Fruit fly (Drosophila melanogaster): ENCODE results near the gene CG13950.

The CG13950 gene

dm6 chr2L:856690-857488 lies 3.1 kb upstream of the CG13950 start (continued):
- TF ChIP-seq ro (GFP tag; IDR thresholded peaks at IDR 0.05), result peak; percentile 44; the same call in 1 of the 2 replicates
- peak; percentile 89 for TF ChIP-seq ken (GFP tag; IDR thresholded peaks at IDR 0.05)
- TF ChIP-seq mld (GFP tag; IDR thresholded peaks at IDR 0.05; ENCODE audit: partially characterized antibody), result no peak
- TF ChIP-seq Gug (GFP tag; IDR thresholded peaks at IDR 0.05), result peak; percentile 85
- TF ChIP-seq Xrp1 (GFP tag; IDR thresholded peaks at IDR 0.05), result peak; percentile 93
- TF ChIP-seq oc (tag; optimal IDR thresholded peaks at IDR 0.05), result peak; percentile 84
- peak; percentile 11 for TF ChIP-seq fd3F (GFP tag; optimal IDR thresholded peaks at IDR 0.05)
- TF ChIP-seq Hand (GFP tag; optimal IDR thresholded peaks at IDR 0.05), result no peak
- TF ChIP-seq ATbp (GFP tag; optimal IDR thresholded peaks at IDR 0.05), result peak; percentile 85
- TF ChIP-seq CG16863 (GFP tag; optimal IDR thresholded peaks at IDR 0.05), result peak; percentile 84
- no peak for TF ChIP-seq HLHmδ (GFP tag; optimal IDR thresholded peaks at IDR 0.05)
- peak; percentile 50 for TF ChIP-seq Myb (GFP tag; optimal IDR thresholded peaks at IDR 0.05)
- TF ChIP-seq CG12219 (GFP tag; optimal IDR thresholded peaks at IDR 0.05), result peak; percentile 82
- TF ChIP-seq trem (tag; optimal IDR thresholded peaks at IDR 0.05), result peak; percentile 63
- TF ChIP-seq CG10366 (GFP tag; IDR thresholded peaks at IDR 0.05), result peak; percentile 90
- TF ChIP-seq CG7556 (GFP tag; optimal IDR thresholded peaks at IDR 0.05), result peak; percentile 64
- TF ChIP-seq CG4617 (GFP tag; optimal IDR thresholded peaks at IDR 0.05; ENCODE audit: borderline replicate concordance), result peak; percentile 31
- TF ChIP-seq CG4707 (GFP tag; optimal IDR thresholded peaks at IDR 0.05), result peak; percentile 64
- no peak for TF ChIP-seq hbn (GFP tag; IDR thresholded peaks at IDR 0.05; ENCODE audit: partially characterized antibody)
- no peak for TF ChIP-seq Kr (GFP tag; optimal IDR thresholded peaks at IDR 0.05)
- TF ChIP-seq CG1024 (GFP tag; IDR thresholded peaks at IDR 0.05), result peak; percentile 71
- no peak for TF ChIP-seq CG2889 (GFP tag; IDR thresholded peaks at IDR 0.05)
- TF ChIP-seq dati (GFP tag; IDR thresholded peaks at IDR 0.05), result peak; percentile 54; the same call in 1 of the 2 replicates
- TF ChIP-seq CG13123 (GFP tag; optimal IDR thresholded peaks at IDR 0.05), result peak; percentile 44
- no peak for TF ChIP-seq br (optimal IDR thresholded peaks at IDR 0.05)
- no peak for TF ChIP-seq zf30C (GFP tag; optimal IDR thresholded peaks at IDR 0.05)
- TF ChIP-seq gt (GFP tag; IDR thresholded peaks at IDR 0.05), result peak; percentile 68
- peak; percentile 71 for TF ChIP-seq Gsc (GFP tag; IDR thresholded peaks at IDR 0.05)
- TF ChIP-seq zfh2 (GFP tag; optimal IDR thresholded peaks at IDR 0.05), result peak; percentile 18
- peak; percentile 76 for TF ChIP-seq CG4424 (GFP tag; optimal IDR thresholded peaks at IDR 0.05)
- peak; percentile 78; the same call in 1 of the 2 replicates for TF ChIP-seq danr (GFP tag; IDR thresholded peaks at IDR 0.05)
- TF ChIP-seq CG15073 (GFP tag; optimal IDR thresholded peaks at IDR 0.05), result no peak
- TF ChIP-seq HLH54F (GFP tag; optimal IDR thresholded peaks at IDR 0.05), result peak; percentile 38
- peak; percentile 79 for TF ChIP-seq phol (tag; optimal IDR thresholded peaks at IDR 0.05)
- TF ChIP-seq H15 (GFP tag; IDR thresholded peaks at IDR 0.05), result peak; percentile 85
- TF ChIP-seq Eip74EF (GFP tag; optimal IDR thresholded peaks at IDR 0.05), result peak in 1 of 2 experiments; percentile 77
- TF ChIP-seq cwo (GFP tag; optimal IDR thresholded peaks at IDR 0.05), result peak; percentile 65
- TF ChIP-seq Sry-β (GFP tag; optimal IDR thresholded peaks at IDR 0.05), result peak; percentile 41
- peak; percentile 81 for TF ChIP-seq CG30431 (GFP tag; optimal IDR thresholded peaks at IDR 0.05)
- peak; percentile 22 for TF ChIP-seq fu2 (GFP tag; optimal IDR thresholded peaks at IDR 0.05)
- TF ChIP-seq vfl (GFP tag; optimal IDR thresholded peaks at IDR 0.05), result peak; percentile 38
- peak; percentile 63 for TF ChIP-seq CG8944 (GFP tag; optimal IDR thresholded peaks at IDR 0.05)
- no peak for TF ChIP-seq TFAM (GFP tag; optimal IDR thresholded peaks at IDR 0.05)
- no peak for TF ChIP-seq Tbp (GFP tag; optimal IDR thresholded peaks at IDR 0.05)
- peak; percentile 63 for TF ChIP-seq zen (tag; optimal IDR thresholded peaks at IDR 0.05)
- peak; percentile 76 for TF ChIP-seq Rfx (GFP tag; IDR thresholded peaks at IDR 0.05)
- peak; percentile 29 for TF ChIP-seq CG10274 (GFP tag; optimal IDR thresholded peaks at IDR 0.05)
- peak; percentile 41 for TF ChIP-seq CrebB (tag; optimal IDR thresholded peaks at IDR 0.05)
- TF ChIP-seq abd-A (tag; optimal IDR thresholded peaks at IDR 0.05), result no peak

Data from whole organism, embryonic.